Fruit fly (Drosophila melanogaster): ENCODE data around the gene CG8006.
"Not testable (repeated sequence)": the region's sequence is repeated elsewhere in the genome, so short reads cannot be mapped to it uniquely, and the experiment has no call there.

CG8006 gene

DNA sequence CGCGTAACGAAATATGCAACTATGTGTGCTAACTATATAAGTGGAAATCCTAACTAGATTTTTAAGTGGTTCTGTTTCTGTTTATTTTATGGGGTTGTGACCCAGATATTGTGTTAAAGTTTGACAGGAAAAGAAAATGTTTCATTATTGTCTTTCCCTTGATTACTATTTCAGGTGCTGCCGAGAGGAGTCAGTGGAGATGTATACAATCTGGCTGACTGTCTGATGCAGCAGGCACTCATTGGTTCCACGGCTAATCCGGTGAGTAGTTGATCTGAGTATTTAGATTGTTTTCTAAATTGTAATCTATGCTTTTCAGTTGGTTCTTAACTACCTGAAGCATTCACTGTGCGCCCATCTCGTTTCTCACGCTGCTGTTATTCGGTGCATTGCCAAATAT, 18.7 kb upstream of the CG8006 start, which contains the start of gene CG7387:
TSS of gene CG7387 (minus strand) at position 101 of the 400 bp plus-strand sequence.
- TF ChIP-seq Dll (optimal IDR thresholded peaks at IDR 0.05) (no peak), pan (optimal IDR thresholded peaks at IDR 0.05) (no peak), usp (GFP tag; optimal IDR thresholded peaks at IDR 0.05) (no peak), CG8478 (optimal IDR thresholded peaks at IDR 0.05) (no peak), EcR (GFP tag; optimal IDR thresholded peaks at IDR 0.05) (no peak), psq (optimal IDR thresholded peaks at IDR 0.05) (no peak)

DNA sequence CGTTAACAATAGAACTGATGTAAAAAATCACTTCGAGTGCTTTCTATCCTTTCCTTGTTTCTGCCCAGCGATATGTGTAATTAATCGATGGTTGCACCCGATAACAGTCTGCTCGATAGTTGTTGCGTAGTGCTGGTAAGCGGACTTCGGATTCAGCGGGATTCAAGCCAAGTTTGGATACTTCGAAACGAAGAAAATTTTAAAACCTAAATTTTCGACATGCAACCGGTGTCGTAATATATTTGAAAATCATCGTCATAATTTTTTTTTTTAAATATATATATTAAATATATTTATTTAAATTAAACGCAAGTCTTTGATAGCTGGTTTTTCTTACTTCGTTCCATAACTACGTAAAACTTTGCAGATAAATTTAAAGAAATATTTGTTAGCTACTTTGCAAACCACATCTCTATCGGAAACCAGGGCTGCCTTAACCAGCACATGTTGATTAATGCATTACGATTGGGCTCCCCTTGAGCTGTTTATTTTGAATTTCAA, 13.9 kb upstream of the CG8006 start, which contains the start of the genes UbcE2M and Dhps:
TSS of gene UbcE2M (minus strand) at position 209 of the 501 bp plus-strand sequence.
TSS of gene Dhps (plus strand) at position 429 of the 501 bp plus-strand sequence.
- TF ChIP-seq usp (GFP tag; optimal IDR thresholded peaks at IDR 0.05) (no peak), psq (optimal IDR thresholded peaks at IDR 0.05) (no peak), pan (optimal IDR thresholded peaks at IDR 0.05) (no peak), Dll (optimal IDR thresholded peaks at IDR 0.05) (no peak), CG8478 (optimal IDR thresholded peaks at IDR 0.05) (no peak), EcR (GFP tag; optimal IDR thresholded peaks at IDR 0.05) (no peak)

dm6 chr3L:8202317-8202842, 9.3 kb upstream of the CG8006 start, which contains the start of the genes CG7366 and CG13679:
Gene CG7366, minus strand, starts transcription at chr3L:8202417.
Gene CG13679, plus strand, starts transcription at chr3L:8202792.
- no peak for TF ChIP-seq pan (optimal IDR thresholded peaks at IDR 0.05)
- no peak for TF ChIP-seq psq (optimal IDR thresholded peaks at IDR 0.05)
- TF ChIP-seq EcR (GFP tag; optimal IDR thresholded peaks at IDR 0.05), result no peak
- no peak for TF ChIP-seq usp (GFP tag; optimal IDR thresholded peaks at IDR 0.05)
- TF ChIP-seq Dll (optimal IDR thresholded peaks at IDR 0.05), result no peak
- TF ChIP-seq CG8478 (optimal IDR thresholded peaks at IDR 0.05), result no peak

DNA sequence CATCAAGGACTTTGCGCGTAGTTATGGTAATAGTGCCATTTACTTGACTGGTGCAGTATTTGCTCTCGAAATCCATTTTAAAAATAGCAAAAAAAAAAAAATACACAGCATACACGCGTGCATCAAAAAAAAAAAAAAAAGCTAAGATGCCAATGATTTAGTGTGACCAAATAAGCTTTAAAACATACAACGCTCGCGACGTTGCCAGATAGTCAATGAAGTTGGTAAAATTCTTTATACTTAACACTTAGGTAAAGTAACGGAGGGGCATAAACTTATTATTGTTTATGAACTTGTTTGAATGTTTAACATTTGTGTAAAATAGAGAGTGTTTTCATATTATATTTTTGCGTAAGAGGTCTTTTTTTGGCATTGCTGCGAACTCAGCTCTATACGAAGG, 1.1 kb upstream of the CG8006 start, which contains the start of gene tut:
TSS of gene tut (minus strand) at position 148 of the 400 bp plus-strand sequence.
- TF ChIP-seq pan (optimal IDR thresholded peaks at IDR 0.05) (no peak), EcR (GFP tag; optimal IDR thresholded peaks at IDR 0.05) (no peak), Dll (optimal IDR thresholded peaks at IDR 0.05) (no peak), CG8478 (optimal IDR thresholded peaks at IDR 0.05) (no peak), usp (GFP tag; optimal IDR thresholded peaks at IDR 0.05) (no peak), psq (optimal IDR thresholded peaks at IDR 0.05) (no peak)

DNA sequence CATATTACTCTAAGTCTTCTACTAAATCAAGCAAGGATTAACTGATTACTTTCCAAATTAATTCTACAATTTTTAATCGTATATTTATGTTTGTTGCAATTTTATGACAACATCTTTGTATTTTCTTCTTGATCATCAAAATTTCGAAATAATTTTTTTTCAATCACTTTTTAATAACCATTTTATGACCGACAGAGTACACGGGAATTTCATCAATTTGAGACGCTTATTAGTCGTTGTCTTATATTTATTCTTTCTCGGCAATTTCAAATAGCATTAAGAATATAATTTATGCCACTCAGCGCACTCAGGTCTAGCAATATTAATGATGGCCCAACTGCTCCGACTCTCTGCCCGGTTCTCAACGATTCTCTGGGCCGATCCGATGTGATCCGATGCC, 3.3 kb downstream of the CG8006 start, which contains the start of gene CG8012:
TSS of gene CG8012 (plus strand) at position 301 of the 400 bp plus-strand sequence.
- TF ChIP-seq psq (optimal IDR thresholded peaks at IDR 0.05) (no peak), EcR (GFP tag; optimal IDR thresholded peaks at IDR 0.05) (no peak), CG8478 (optimal IDR thresholded peaks at IDR 0.05) (no peak), usp (GFP tag; optimal IDR thresholded peaks at IDR 0.05) (no peak), Dll (optimal IDR thresholded peaks at IDR 0.05) (no peak), pan (optimal IDR thresholded peaks at IDR 0.05) (no peak)

DNA sequence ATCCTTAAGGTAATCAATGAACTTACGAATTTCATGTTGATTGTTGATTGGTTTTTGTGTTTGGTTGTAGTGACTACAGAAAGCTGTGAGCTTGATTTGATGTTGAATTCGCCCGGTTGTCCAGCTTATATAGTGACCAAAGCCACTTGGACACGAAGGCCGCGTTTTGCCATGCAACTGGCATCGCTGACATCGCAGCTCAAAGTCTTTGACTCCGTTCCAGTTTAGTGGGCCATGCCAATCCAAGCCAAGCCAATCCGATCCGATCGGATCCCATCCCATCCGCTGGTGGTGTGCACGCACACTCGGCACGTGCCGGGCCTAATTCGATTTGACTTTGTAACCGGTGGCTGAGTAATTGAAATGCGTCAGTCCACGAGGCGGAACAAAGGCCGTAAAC, 7.2 kb downstream of the CG8006 start, which contains the start of gene CG13674:
TSS of gene CG13674 (minus strand) at position 101 of the 400 bp plus-strand sequence.
- TF ChIP-seq psq (optimal IDR thresholded peaks at IDR 0.05) (no peak), Dll (optimal IDR thresholded peaks at IDR 0.05) (no peak), EcR (GFP tag; optimal IDR thresholded peaks at IDR 0.05) (no peak), CG8478 (optimal IDR thresholded peaks at IDR 0.05) (no peak), usp (GFP tag; optimal IDR thresholded peaks at IDR 0.05) (no peak), pan (optimal IDR thresholded peaks at IDR 0.05) (no peak)

- TF ChIP-seq psq (optimal IDR thresholded peaks at IDR 0.05), result no peak
- TF ChIP-seq CG8478 (optimal IDR thresholded peaks at IDR 0.05), result no peak
- no peak for TF ChIP-seq Dll (optimal IDR thresholded peaks at IDR 0.05)
These were observed 8.0 kb downstream of the CG8006 start for dm6 chr3L:8219687-8220086.

DNA sequence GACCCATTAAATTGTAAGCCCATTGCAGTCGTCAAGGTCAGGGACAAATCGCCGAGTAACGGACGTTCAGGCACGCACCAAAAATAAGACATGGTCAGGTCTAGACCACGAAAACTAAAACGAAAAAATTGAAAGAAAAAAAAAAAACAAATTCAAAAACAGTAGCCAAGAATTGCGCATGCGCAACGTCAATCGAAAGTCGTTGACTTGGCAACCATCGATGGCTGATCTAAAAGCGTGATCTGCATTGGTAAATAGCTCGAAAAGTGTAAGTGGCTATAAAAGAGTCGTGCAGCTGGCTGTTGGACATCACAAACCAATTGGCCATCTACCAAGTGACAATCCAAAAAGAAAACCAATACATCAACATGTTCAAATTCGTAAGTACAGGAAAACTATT, 10.1 kb downstream of the CG8006 start, which contains the start of gene CG13678:
TSS of gene CG13678 (plus strand) at position 307 of the 400 bp plus-strand sequence.
- no peak for TF ChIP-seq pan (optimal IDR thresholded peaks at IDR 0.05)

DNA sequence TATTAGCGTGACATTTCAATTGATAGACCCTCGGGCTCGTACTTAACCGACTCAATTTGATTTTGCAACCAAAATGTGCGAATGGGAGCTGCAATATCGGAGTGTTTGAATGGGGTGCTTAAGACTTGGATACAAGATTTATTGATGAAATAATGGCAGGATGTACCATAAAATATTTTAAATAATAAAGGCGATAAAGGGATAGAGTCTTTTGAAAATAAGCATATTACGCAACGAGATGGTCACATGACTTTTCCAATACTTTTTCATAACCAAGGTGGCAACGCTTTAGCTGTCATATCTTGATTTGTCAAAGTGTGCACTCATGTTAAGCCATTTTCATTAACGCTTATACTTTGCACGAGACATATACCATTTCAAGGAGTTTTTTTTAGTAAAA, 17.2 kb downstream of the CG8006 start, which contains the start of gene eIF4E3:
TSS of gene eIF4E3 (plus strand) at position 301 of the 400 bp plus-strand sequence.
- no peak for TF ChIP-seq EcR (GFP tag; optimal IDR thresholded peaks at IDR 0.05)
- no peak for TF ChIP-seq usp (GFP tag; optimal IDR thresholded peaks at IDR 0.05)
- TF ChIP-seq pan (optimal IDR thresholded peaks at IDR 0.05), result no peak
- TF ChIP-seq Dll (optimal IDR thresholded peaks at IDR 0.05), result no peak
- no peak for TF ChIP-seq psq (optimal IDR thresholded peaks at IDR 0.05)

- TF ChIP-seq Dll (optimal IDR thresholded peaks at IDR 0.05); CG8478 (optimal IDR thresholded peaks at IDR 0.05); usp (GFP tag; optimal IDR thresholded peaks at IDR 0.05): not testable (repeated sequence)
These were observed 26.7 kb downstream of the CG8006 start, which contains the start of gene Dscam4 for dm6 chr3L:8238347-8238746. Gene Dscam4, plus strand, starts transcription at chr3L:8238647.

- no peak for TF ChIP-seq pan (optimal IDR thresholded peaks at IDR 0.05)
- TF ChIP-seq psq (optimal IDR thresholded peaks at IDR 0.05), result no peak
These were observed 28.8 kb downstream of the CG8006 start, which contains the start of gene CG7213 for dm6 chr3L:8240501-8240900. Gene CG7213, minus strand, starts transcription at chr3L:8240601.

DNA sequence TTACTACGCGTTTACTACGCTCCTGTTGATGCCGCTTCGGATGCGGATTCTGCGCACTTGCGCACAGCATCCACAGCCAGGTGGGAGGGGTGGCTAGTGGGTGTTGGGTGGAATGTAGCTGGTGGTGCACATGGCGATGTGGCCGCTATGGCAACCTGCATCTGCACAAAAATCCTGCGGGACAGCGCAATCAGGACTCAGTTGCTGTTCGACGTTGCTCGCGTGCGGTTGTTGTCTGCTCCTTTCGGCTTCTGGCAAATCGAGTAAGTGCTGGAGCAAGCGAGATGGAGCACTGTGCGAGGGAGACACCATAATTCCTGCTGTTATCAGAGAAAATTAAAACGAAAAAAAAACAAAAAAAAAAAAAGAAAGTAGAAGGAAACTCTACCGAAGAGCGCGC, 29.2 kb downstream of the CG8006 start:
- no peak for TF ChIP-seq EcR (GFP tag; optimal IDR thresholded peaks at IDR 0.05)

Data from whole organism.